Fruit fly (Drosophila melanogaster): ENCODE results near the gene CtsL4.

Gene CtsL4

dm6 chr2L:10381890-10382450, 25.6 kb upstream of the CtsL4 start, which contains the start of gene CG5096 (continued):
- peak; percentile 95 for TF ChIP-seq CG15269 (tag; optimal IDR thresholded peaks at IDR 0.05)
- peak; percentile 72; the same call in 1 of the 2 replicates for TF ChIP-seq CG31224 (GFP tag; IDR thresholded peaks at IDR 0.05)
- TF ChIP-seq Pdp1 (GFP tag; optimal IDR thresholded peaks at IDR 0.05), result peak; percentile 78 to 79
- TF ChIP-seq disco-r (GFP tag; optimal IDR thresholded peaks at IDR 0.05), result peak; percentile 59
- peak; percentile 89 for TF ChIP-seq CG17385 (GFP tag; optimal IDR thresholded peaks at IDR 0.05)
- peak; percentile 89 for TF ChIP-seq NfI (GFP tag; optimal IDR thresholded peaks at IDR 0.05)
- peak; percentile 85 for TF ChIP-seq CG10147 (GFP tag; optimal IDR thresholded peaks at IDR 0.05)
- TF ChIP-seq gsb-n (tag; optimal IDR thresholded peaks at IDR 0.05), result peak; percentile 72
- no peak for TF ChIP-seq Dref (GFP tag; IDR thresholded peaks at IDR 0.05)
- no peak for TF ChIP-seq CG42726 (GFP tag; IDR thresholded peaks at IDR 0.05; ENCODE audit: partially characterized antibody)
- TF ChIP-seq HLH54F (GFP tag; optimal IDR thresholded peaks at IDR 0.05), result peak; percentile 76
- TF ChIP-seq caup (GFP tag; optimal IDR thresholded peaks at IDR 0.05; ENCODE audit: severe bottlenecking), result peak; percentile 93
- no peak for TF ChIP-seq knrl (GFP tag; IDR thresholded peaks at IDR 0.05; ENCODE audit: partially characterized antibody)
- TF ChIP-seq Eip74EF (GFP tag; optimal IDR thresholded peaks at IDR 0.05), result peak in 1 of 2 experiments; percentile 87
- peak; percentile 90 for TF ChIP-seq HHEX (GFP tag; optimal IDR thresholded peaks at IDR 0.05)
- TF ChIP-seq CG15696 (tag; optimal IDR thresholded peaks at IDR 0.05), result peak; percentile 42
- TF ChIP-seq Chrac-16 (GFP tag; optimal IDR thresholded peaks at IDR 0.05), result peak; percentile 58
- TF ChIP-seq chm (GFP tag; IDR thresholded peaks at IDR 0.05), result peak; percentile 83
- peak; percentile 91 for TF ChIP-seq mirr (GFP tag; optimal IDR thresholded peaks at IDR 0.05)
- peak; percentile 47 for TF ChIP-seq slp2 (GFP tag; optimal IDR thresholded peaks at IDR 0.05)
- no peak for TF ChIP-seq Opbp (GFP tag; IDR thresholded peaks at IDR 0.05; ENCODE audit: partially characterized antibody)
- peak; percentile 81 for TF ChIP-seq CG7556 (GFP tag; optimal IDR thresholded peaks at IDR 0.05)
- TF ChIP-seq bcd (GFP tag; optimal IDR thresholded peaks at IDR 0.05), result peak; percentile 79
- no peak for TF ChIP-seq stwl (tag; optimal IDR thresholded peaks at IDR 0.05)
- TF ChIP-seq slou (GFP tag; optimal IDR thresholded peaks at IDR 0.05), result peak; percentile 10
- peak; percentile 80 for TF ChIP-seq CG4730 (GFP tag; IDR thresholded peaks at IDR 0.05)
- peak; percentile 68 for TF ChIP-seq fu2 (GFP tag; optimal IDR thresholded peaks at IDR 0.05)
- no peak for TF ChIP-seq D (optimal IDR thresholded peaks at IDR 0.05)
- TF ChIP-seq D (GFP tag; optimal IDR thresholded peaks at IDR 0.05), result peak; percentile 64
- no peak for TF ChIP-seq fd102C (GFP tag; optimal IDR thresholded peaks at IDR 0.05)
- no peak for TF ChIP-seq CG12071 (GFP tag; optimal IDR thresholded peaks at IDR 0.05)
- TF ChIP-seq al (GFP tag; IDR thresholded peaks at IDR 0.05), result peak; percentile 78
- no peak; the same call in 1 of the 2 replicates for TF ChIP-seq dimm (GFP tag; IDR thresholded peaks at IDR 0.05)
- TF ChIP-seq CG6791 (GFP tag; IDR thresholded peaks at IDR 0.05; ENCODE audit: partially characterized antibody), result no peak
- TF ChIP-seq tgo (GFP tag; IDR thresholded peaks at IDR 0.05), result peak; percentile 90
- TF ChIP-seq her (GFP tag; optimal IDR thresholded peaks at IDR 0.05), result peak; percentile 82
- peak; percentile 75 for TF ChIP-seq Deaf1 (tag; optimal IDR thresholded peaks at IDR 0.05)
- TF ChIP-seq pb (GFP tag; optimal IDR thresholded peaks at IDR 0.05), result no peak
- peak; percentile 68 for TF ChIP-seq tio (GFP tag; optimal IDR thresholded peaks at IDR 0.05)
- TF ChIP-seq tll (GFP tag; optimal IDR thresholded peaks at IDR 0.05), result no peak
- TF ChIP-seq ro (GFP tag; IDR thresholded peaks at IDR 0.05), result peak; percentile 39; the same call in 1 of the 2 replicates
- TF ChIP-seq CG7839 (tag; optimal IDR thresholded peaks at IDR 0.05), result peak; percentile 94
- no peak for TF ChIP-seq pan (optimal IDR thresholded peaks at IDR 0.05)
- TF ChIP-seq pan (GFP tag; optimal IDR thresholded peaks at IDR 0.05 in 1 of 2, IDR thresholded peaks at IDR 0.05 in 1 of 2), result peak in 1 of 2 experiments; percentile 91
- peak; percentile 82 for TF ChIP-seq ATbp (GFP tag; optimal IDR thresholded peaks at IDR 0.05)
- TF ChIP-seq amos (GFP tag; IDR thresholded peaks at IDR 0.05; ENCODE audit: partially characterized antibody), result no peak
- peak; percentile 74 for TF ChIP-seq CG17612 (GFP tag; IDR thresholded peaks at IDR 0.05)
- TF ChIP-seq CG30403 (GFP tag; optimal IDR thresholded peaks at IDR 0.05), result peak; percentile 85
- peak; percentile 90 for TF ChIP-seq CG12659 (GFP tag; optimal IDR thresholded peaks at IDR 0.05)
